Fruit fly (Drosophila melanogaster): ENCODE measurements around the gene Nop56.

The Nop56 gene

DNA sequence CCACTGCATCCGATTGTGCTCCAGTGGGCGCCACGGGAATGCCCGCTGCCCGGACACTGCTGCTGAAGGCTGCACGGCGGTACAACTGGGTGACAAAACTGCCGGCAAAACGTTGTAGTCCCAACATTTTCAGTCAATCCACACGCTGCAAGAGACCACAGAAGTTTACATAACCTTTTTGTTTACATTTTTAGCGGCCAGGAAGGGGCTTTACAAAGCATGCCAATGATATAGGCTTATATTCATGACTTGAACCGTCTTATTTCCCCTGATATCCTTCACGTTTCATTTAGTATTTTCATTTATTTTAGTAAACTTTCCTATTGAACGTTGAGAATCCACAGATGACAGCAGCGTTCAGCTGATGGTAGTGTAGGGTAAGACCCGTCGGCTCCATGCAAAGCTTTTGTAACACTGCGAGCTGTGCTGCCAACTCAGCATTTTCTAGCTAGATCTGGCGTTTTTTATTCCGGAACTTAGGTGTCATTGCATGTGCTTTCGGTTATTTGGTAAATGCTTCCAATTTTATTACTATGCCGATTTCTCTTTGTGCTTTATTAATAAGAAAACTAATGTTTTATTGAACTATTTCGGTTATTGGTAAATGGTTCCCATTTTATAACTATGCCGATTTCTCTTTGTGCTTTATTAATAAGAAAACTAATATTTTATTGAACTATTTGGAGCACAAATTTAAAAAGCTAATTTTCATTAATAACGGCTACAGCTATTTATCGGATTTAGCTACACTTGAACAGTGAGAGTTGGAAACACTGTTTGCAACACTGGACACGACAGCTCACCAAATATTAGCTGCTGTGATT lies 10.1 kb downstream of the Nop56 start, which contains the start of the genes CG13850 and lqfR (continued):
- peak; percentile 74 for TF ChIP-seq NC2β (GFP tag; optimal IDR thresholded peaks at IDR 0.05)
- peak; percentile 76 for TF ChIP-seq Chrac-16 (GFP tag; optimal IDR thresholded peaks at IDR 0.05)
- no peak for TF ChIP-seq ap (GFP tag; IDR thresholded peaks at IDR 0.05)
- TF ChIP-seq CG8924 (tag; optimal IDR thresholded peaks at IDR 0.05), result peak; percentile 63
- TF ChIP-seq CG12155 (GFP tag; optimal IDR thresholded peaks at IDR 0.05), result peak; percentile 77
- peak; percentile 83 for TF ChIP-seq CG4820 (GFP tag; optimal IDR thresholded peaks at IDR 0.05)
- TF ChIP-seq CHES-1-like (GFP tag; optimal IDR thresholded peaks at IDR 0.05), result peak; percentile 64
- no peak for TF ChIP-seq Doc2 (GFP tag; IDR thresholded peaks at IDR 0.05)
- TF ChIP-seq Oli (tag; optimal IDR thresholded peaks at IDR 0.05), result peak; percentile 66
- no peak for TF ChIP-seq abd-A (tag; optimal IDR thresholded peaks at IDR 0.05)
- peak; percentile 81 for TF ChIP-seq CG10654 (GFP tag; optimal IDR thresholded peaks at IDR 0.05)
- no peak; the same call in 1 of the 2 replicates for TF ChIP-seq vvl (GFP tag; IDR thresholded peaks at IDR 0.05)
- no peak for TF ChIP-seq Scr (GFP tag; IDR thresholded peaks at IDR 0.05; ENCODE audit: partially characterized antibody)
- TF ChIP-seq en (GFP tag; optimal IDR thresholded peaks at IDR 0.05), result peak; percentile 54
- peak; percentile 39 for TF ChIP-seq eyg (GFP tag; optimal IDR thresholded peaks at IDR 0.05)
- TF ChIP-seq Ssrp (tag; optimal IDR thresholded peaks at IDR 0.05), result peak; percentile 60
- peak; percentile 64 for TF ChIP-seq Fer3 (tag; optimal IDR thresholded peaks at IDR 0.05)
- TF ChIP-seq Eip74EF (GFP tag; optimal IDR thresholded peaks at IDR 0.05), result no peak
- peak; percentile 54 for TF ChIP-seq CG10274 (GFP tag; optimal IDR thresholded peaks at IDR 0.05)
- TF ChIP-seq Sox102F (GFP tag; optimal IDR thresholded peaks at IDR 0.05), result no peak
- TF ChIP-seq chif (GFP tag; optimal IDR thresholded peaks at IDR 0.05), result peak; percentile 44 to 73
- TF ChIP-seq shn (GFP tag; optimal IDR thresholded peaks at IDR 0.05), result peak; percentile 83
- TF ChIP-seq stc (GFP tag; IDR thresholded peaks at IDR 0.05), result no peak; the same call in 1 of the 2 replicates
- peak; percentile 77 for TF ChIP-seq CG18619 (GFP tag; optimal IDR thresholded peaks at IDR 0.05)
- TF ChIP-seq CG6254 (GFP tag; optimal IDR thresholded peaks at IDR 0.05), result no peak
- TF ChIP-seq nerfin-2 (GFP tag; IDR thresholded peaks at IDR 0.05; ENCODE audit: partially characterized antibody), result no peak
- no peak for TF ChIP-seq CG15479 (GFP tag; optimal IDR thresholded peaks at IDR 0.05)
- TF ChIP-seq NFAT (GFP tag; IDR thresholded peaks at IDR 0.05), result peak; percentile 69
- TF ChIP-seq CG10321 (GFP tag; IDR thresholded peaks at IDR 0.05), result 0 out of 2 replicates have a peak, but pooled peaks have one; percentile 4
- TF ChIP-seq CG13123 (GFP tag; optimal IDR thresholded peaks at IDR 0.05), result peak; percentile 63
- TF ChIP-seq Sox100B (GFP tag; optimal IDR thresholded peaks at IDR 0.05), result peak; percentile 82
- no peak for TF ChIP-seq MTF-1 (GFP tag; optimal IDR thresholded peaks at IDR 0.05; ENCODE audit: borderline replicate concordance)
- peak; percentile 25 for TF ChIP-seq Hr39 (optimal IDR thresholded peaks at IDR 0.05)
- peak; percentile 49 for TF ChIP-seq CG15601 (tag; optimal IDR thresholded peaks at IDR 0.05)
- TF ChIP-seq pum (GFP tag; optimal IDR thresholded peaks at IDR 0.05), result peak; percentile 78
- no peak for TF ChIP-seq Opbp (GFP tag; IDR thresholded peaks at IDR 0.05; ENCODE audit: partially characterized antibody)
- peak; percentile 84 for TF ChIP-seq Xbp1 (GFP tag; optimal IDR thresholded peaks at IDR 0.05)
- TF ChIP-seq CG31365 (tag; optimal IDR thresholded peaks at IDR 0.05), result no peak
- TF ChIP-seq HLH54F (GFP tag; optimal IDR thresholded peaks at IDR 0.05), result peak; percentile 90
- peak; percentile 64 for TF ChIP-seq CG1647 (GFP tag; optimal IDR thresholded peaks at IDR 0.05)
- peak; percentile 35 for TF ChIP-seq schlank (tag; optimal IDR thresholded peaks at IDR 0.05)
- peak; percentile 36; the same call in 1 of the 2 replicates for TF ChIP-seq Dref (GFP tag; IDR thresholded peaks at IDR 0.05)
- peak; percentile 55 for TF ChIP-seq CG10979 (tag; optimal IDR thresholded peaks at IDR 0.05)
- no peak for TF ChIP-seq CG11504 (tag; optimal IDR thresholded peaks at IDR 0.05)
- peak; percentile 38 for TF ChIP-seq CG3407 (GFP tag; optimal IDR thresholded peaks at IDR 0.05)
- TF ChIP-seq ara (GFP tag; IDR thresholded peaks at IDR 0.05), result no peak
- TF ChIP-seq CG17612 (GFP tag; IDR thresholded peaks at IDR 0.05), result no peak
- peak; percentile 87 for TF ChIP-seq Vsx1 (GFP tag; optimal IDR thresholded peaks at IDR 0.05)

Measured in whole organism, embryonic.